Fruit fly (Drosophila melanogaster) whole organism, embryonic: Measurements from ENCODE around the gene SMC6.

ENCODE experiments used
- Ada2b ChIP-seq: fragments of 200-800 bp; sonication (Bioruptor generic); IDR thresholded peaks from 2 replicates; pipeline ENCODE4 v1.3.6; 2022; ENCODE audit warnings: missing biosample characterization, missing genetic modification characterization
- Antp ChIP-seq: fragments of 200-800 bp; sonication (Bioruptor generic); optimal IDR thresholded peaks from 3 replicates; lab custom pipeline; 2016; ENCODE audit warnings: missing biosample characterization, missing genetic modification characterization
- Asciz ChIP-seq: fragments of 200-800 bp; sonication (Bioruptor generic); optimal IDR thresholded peaks from 2 replicates; lab custom pipeline; 2017; ENCODE audit warnings: missing biosample characterization, mild to moderate bottlenecking, missing genetic modification characterization, missing genetic modification reagents
- CG11085 ChIP-seq: fragments of 200-800 bp; sonication (Bioruptor generic); IDR thresholded peaks from 2 replicates; pipeline ENCODE4 v1.3.6; 2022; ENCODE audit warnings: missing biosample characterization, missing genetic modification characterization
- CG11456 ChIP-seq: fragments of 200-800 bp; sonication (Bioruptor generic); IDR thresholded peaks from 3 replicates; pipeline ENCODE4 v1.3.6; 2022; ENCODE audit warnings: missing biosample characterization, missing genetic modification characterization
- CG11723 ChIP-seq: fragments of 200-800 bp; sonication (Bioruptor generic); optimal IDR thresholded peaks from 2 replicates; lab custom pipeline; 2017; ENCODE audit warnings: missing biosample characterization, mild to moderate bottlenecking, missing genetic modification characterization
- CG12659 ChIP-seq: fragments of 200-800 bp; sonication (Bioruptor generic); optimal IDR thresholded peaks from 3 replicates; lab custom pipeline; 2017; ENCODE audit warnings: mild to moderate bottlenecking, missing biosample characterization, missing genetic modification reagents, missing genetic modification characterization
- CG13424 ChIP-seq: fragments of 200-800 bp; sonication (Bioruptor generic); optimal IDR thresholded peaks from 2 replicates; lab custom pipeline; 2019; ENCODE audit warnings: missing biosample characterization, mild to moderate bottlenecking, missing genetic modification characterization, moderate library complexity
- CG14965 ChIP-seq: fragments of 200-800 bp; sonication (Bioruptor generic); optimal IDR thresholded peaks from 2 replicates; lab custom pipeline; 2016; ENCODE audit warnings: missing biosample characterization, missing genetic modification characterization, borderline replicate concordance
- CG15269 ChIP-seq: fragments of 200-800 bp; sonication (Bioruptor generic); optimal IDR thresholded peaks from 2 replicates; lab custom pipeline; 2018; ENCODE audit warnings: missing biosample characterization, mild to moderate bottlenecking, missing genetic modification characterization, moderate library complexity
- CG15601 ChIP-seq: fragments of 200-800 bp; sonication (Bioruptor generic); optimal IDR thresholded peaks from 3 replicates; lab custom pipeline; 2019; ENCODE audit warnings: missing biosample characterization, mild to moderate bottlenecking, missing genetic modification characterization, moderate library complexity
- CG16863 ChIP-seq: fragments of 200-800 bp; sonication (Bioruptor generic); optimal IDR thresholded peaks from 3 replicates; lab custom pipeline; 2016; ENCODE audit warnings: missing biosample characterization, missing genetic modification characterization
- CG17359 ChIP-seq: fragments of 200-800 bp; sonication (Bioruptor generic); optimal IDR thresholded peaks from 3 replicates; lab custom pipeline; 2018; ENCODE audit warnings: missing biosample characterization, mild to moderate bottlenecking, missing genetic modification characterization, moderate library complexity
- CG17802 ChIP-seq: fragments of 200-800 bp; sonication (Bioruptor generic); optimal IDR thresholded peaks from 2 replicates; lab custom pipeline; 2018; ENCODE audit warnings: missing biosample characterization, mild to moderate bottlenecking, missing genetic modification characterization, moderate library complexity
- CG18599 ChIP-seq: fragments of 200-800 bp; sonication (Bioruptor generic); optimal IDR thresholded peaks from 3 replicates; lab custom pipeline; 2017; ENCODE audit warnings: missing biosample characterization, missing genetic modification characterization, mild to moderate bottlenecking, moderate library complexity, missing genetic modification reagents
- CG2129 ChIP-seq: fragments of 200-800 bp; sonication (Bioruptor generic); IDR thresholded peaks from 2 replicates; pipeline ENCODE4 v1.3.6; 2022; ENCODE audit warnings: missing biosample characterization, missing genetic modification characterization; ENCODE audit not compliant: partially characterized antibody
- CG2202 ChIP-seq: fragments of 200-800 bp; sonication (Bioruptor generic); optimal IDR thresholded peaks from 2 replicates; lab custom pipeline; 2018; ENCODE audit warnings: missing biosample characterization, mild to moderate bottlenecking, missing genetic modification characterization
- CG33213 ChIP-seq: fragments of 200-800 bp; sonication (Bioruptor generic); optimal IDR thresholded peaks from 3 replicates; lab custom pipeline; 2016; ENCODE audit warnings: missing biosample characterization, missing genetic modification characterization
- CG5180 ChIP-seq: fragments of 200-800 bp; sonication (Bioruptor generic); optimal IDR thresholded peaks from 3 replicates; lab custom pipeline; 2017; ENCODE audit warnings: missing biosample characterization, missing genetic modification characterization, mild to moderate bottlenecking, moderate library complexity, missing genetic modification reagents
- CG6175 ChIP-seq: fragments of 200-800 bp; sonication (Bioruptor generic); IDR thresholded peaks from 3 replicates; pipeline ENCODE4 v1.3.6; 2022; ENCODE audit warnings: missing biosample characterization, missing genetic modification characterization
- CG6854 ChIP-seq: fragments of 200-800 bp; sonication (Bioruptor generic); optimal IDR thresholded peaks from 3 replicates; lab custom pipeline; 2017; ENCODE audit warnings: missing biosample characterization, mild to moderate bottlenecking, missing genetic modification characterization
- CG7372 ChIP-seq: fragments of 200-800 bp; sonication (Bioruptor generic); IDR thresholded peaks from 2 replicates; pipeline ENCODE4 v1.3.6; 2022; ENCODE audit warnings: missing biosample characterization, missing genetic modification characterization
- CG9215 ChIP-seq: fragments of 200-800 bp; sonication (Bioruptor generic); IDR thresholded peaks from 2 replicates; pipeline ENCODE4 v1.3.6; 2022; ENCODE audit warnings: missing biosample characterization, missing genetic modification characterization
- CG9817 ChIP-seq: fragments of 200-800 bp; sonication (Bioruptor generic); optimal IDR thresholded peaks from 2 replicates; lab custom pipeline; 2018; ENCODE audit warnings: missing biosample characterization, mild to moderate bottlenecking, missing genetic modification characterization, moderate library complexity
- Fer3 ChIP-seq: fragments of 200-800 bp; sonication (Bioruptor generic); optimal IDR thresholded peaks from 2 replicates; lab custom pipeline; 2018; ENCODE audit warnings: missing biosample characterization, mild to moderate bottlenecking, missing genetic modification characterization, moderate library complexity
- Gug ChIP-seq: fragments of 200-800 bp; sonication (Bioruptor generic); IDR thresholded peaks from 4 replicates; pipeline ENCODE4 v1.3.6; 2022; ENCODE audit warnings: missing biosample characterization, missing genetic modification characterization
- Lpt ChIP-seq: fragments of >200 bp; optimal IDR thresholded peaks from 2 replicates; lab custom pipeline; 2018; ENCODE audit warnings: missing biosample characterization, missing genetic modification characterization
- NC2β ChIP-seq: fragments of 200-800 bp; sonication (Bioruptor generic); optimal IDR thresholded peaks from 2 replicates; lab custom pipeline; 2016; ENCODE audit warnings: missing biosample characterization, missing genetic modification characterization
- NK7.1 ChIP-seq: fragments of 200-800 bp; sonication (Bioruptor generic); optimal IDR thresholded peaks from 3 replicates; lab custom pipeline; 2016; ENCODE audit warnings: missing biosample characterization, missing genetic modification characterization
- Opbp ChIP-seq: fragments of 200-800 bp; sonication (Bioruptor generic); IDR thresholded peaks from 3 replicates; pipeline ENCODE4 v1.3.6; 2022; ENCODE audit warnings: missing biosample characterization, missing genetic modification characterization; ENCODE audit not compliant: partially characterized antibody
- Rfx ChIP-seq: fragments of 200-800 bp; sonication (Bioruptor generic); IDR thresholded peaks from 2 replicates; pipeline ENCODE4 v1.3.6; 2022; ENCODE audit warnings: missing biosample characterization, missing genetic modification characterization
- Tbp ChIP-seq: fragments of >200 bp; optimal IDR thresholded peaks from 2 replicates; lab custom pipeline; 2018; ENCODE audit warnings: missing biosample characterization, missing genetic modification characterization
- ap ChIP-seq: fragments of 200-800 bp; sonication (Bioruptor generic); IDR thresholded peaks from 2 replicates; pipeline ENCODE4 v1.3.6; 2022; ENCODE audit warnings: missing biosample characterization, missing genetic modification characterization
- ash1 ChIP-seq: fragments of 200-800 bp; sonication (Bioruptor generic); optimal IDR thresholded peaks from 2 replicates; lab custom pipeline; 2018; ENCODE audit warnings: missing biosample characterization, mild to moderate bottlenecking, missing genetic modification characterization
- az2 ChIP-seq: fragments of 200-800 bp; sonication (Bioruptor generic); optimal IDR thresholded peaks from 3 replicates; lab custom pipeline; 2016; ENCODE audit warnings: missing biosample characterization, missing genetic modification characterization
- br ChIP-seq: fragments of >200 bp; optimal IDR thresholded peaks from 2 replicates; lab custom pipeline; 2017
- cas ChIP-seq: fragments of 200-800 bp; sonication (Bioruptor generic); IDR thresholded peaks from 2 replicates; pipeline ENCODE4 v1.3.6; 2022; ENCODE audit warnings: missing biosample characterization, missing genetic modification characterization
- chn ChIP-seq: fragments of 200-800 bp; sonication (Bioruptor generic); optimal IDR thresholded peaks from 2 replicates; lab custom pipeline; 2016; ENCODE audit warnings: missing biosample characterization, missing genetic modification characterization
- cwo ChIP-seq: fragments of 200-800 bp; sonication (Bioruptor generic); optimal IDR thresholded peaks from 3 replicates; lab custom pipeline; 2017; ENCODE audit warnings: missing biosample characterization, missing genetic modification characterization, mild to moderate bottlenecking, moderate library complexity, missing genetic modification reagents
- danr ChIP-seq: fragments of 200-800 bp; sonication (Bioruptor generic); IDR thresholded peaks from 2 replicates; pipeline ENCODE4 v1.3.6; 2022; ENCODE audit warnings: missing biosample characterization, missing genetic modification characterization
- eve ChIP-seq, 2 experiments: fragments of >200 bp; optimal IDR thresholded peaks; 2 replicates each; lab custom pipeline; 2017; ENCODE audit warnings: missing biosample characterization in 2 of 2, missing genetic modification characterization in 2 of 2
- fd3F ChIP-seq: fragments of 200-800 bp; sonication (Bioruptor generic); optimal IDR thresholded peaks from 2 replicates; lab custom pipeline; 2018; ENCODE audit warnings: missing biosample characterization, mild to moderate bottlenecking, missing genetic modification characterization, moderate library complexity
- fru ChIP-seq: fragments of >200 bp; optimal IDR thresholded peaks from 2 replicates; lab custom pipeline; 2017
- grn ChIP-seq: fragments of 200-800 bp; sonication (Bioruptor generic); optimal IDR thresholded peaks from 3 replicates; lab custom pipeline; 2017; ENCODE audit warnings: missing biosample characterization, missing genetic modification characterization
- jigr1 ChIP-seq: fragments of 200-800 bp; sonication (Bioruptor generic); IDR thresholded peaks from 3 replicates; pipeline ENCODE4 v1.3.6; 2022; ENCODE audit warnings: missing biosample characterization, missing genetic modification characterization
- jumu ChIP-seq: fragments of 200-800 bp; sonication (Bioruptor generic); optimal IDR thresholded peaks from 3 replicates; lab custom pipeline; 2016; ENCODE audit warnings: missing biosample characterization, missing genetic modification characterization
- odd ChIP-seq: fragments of 200-800 bp; sonication (Bioruptor generic); optimal IDR thresholded peaks from 2 replicates; lab custom pipeline; 2017; ENCODE audit warnings: missing biosample characterization, mild to moderate bottlenecking, missing genetic modification characterization
- pita ChIP-seq: fragments of 200-800 bp; sonication (Bioruptor generic); optimal IDR thresholded peaks from 2 replicates; lab custom pipeline; 2017; ENCODE audit warnings: missing biosample characterization, mild to moderate bottlenecking, missing genetic modification characterization
- ranshi ChIP-seq: fragments of 200-800 bp; sonication (Bioruptor generic); IDR thresholded peaks from 2 replicates; pipeline ENCODE4 v1.3.6; 2022; ENCODE audit warnings: missing biosample characterization, missing genetic modification characterization
- trh ChIP-seq: fragments of 200-800 bp; sonication (Bioruptor generic); optimal IDR thresholded peaks from 2 replicates; lab custom pipeline; 2016; ENCODE audit warnings: missing biosample characterization, missing genetic modification characterization
- ttk ChIP-seq: fragments of 200-800 bp; sonication (Bioruptor generic); IDR thresholded peaks from 2 replicates; pipeline ENCODE4 v2.1.2; 2022; ENCODE audit warnings: missing biosample characterization, missing genetic modification characterization

SMC6 gene

dm6 chr3R:24193373-24193879, at the start of gene SMC6, which contains the start of gene CG6204 (continued):
- TF ChIP-seq Rfx (peak; percentile 97), CG15269 (tag; lab: Kevin White, UChicago) (peak; percentile 96), Tbp (no peak), CG17802 (tag; lab: Kevin White, UChicago) (peak; percentile 75), CG14965 (no peak), CG15601 (tag; lab: Kevin White, UChicago) (peak; percentile 87), jumu (GFP tag; lab: Kevin White, UChicago) (peak; percentile 82), cas (GFP tag; lab: Robert Waterston, UW) (peak; percentile 76; the same call in 1 of the 2 replicates), Gug (GFP tag; lab: Robert Waterston, UW) (peak; percentile 92), CG18599 (GFP tag; lab: Kevin White, UChicago) (peak; percentile 92), odd (peak; percentile 84), CG11723 (peak; percentile 75), CG6175 (peak; percentile 86), CG6854 (GFP tag; lab: Kevin White, UChicago) (peak; percentile 82), pita (no peak), ash1 (peak; percentile 19), Ada2b (GFP tag; lab: Robert Waterston, UW) (peak; percentile 94), CG13424 (tag; lab: Kevin White, UChicago) (peak; percentile 95), CG33213 (GFP tag; lab: Kevin White, UChicago) (peak; percentile 50), NK7.1 (GFP tag; lab: Kevin White, UChicago) (peak; percentile 80), br (lab: Kevin White, UChicago) (no peak), CG17359 (peak; percentile 95), CG16863 (GFP tag; lab: Kevin White, UChicago) (peak; percentile 74), Opbp (GFP tag; lab: Robert Waterston, UW) (no peak), danr (GFP tag; lab: Robert Waterston, UW) (peak; percentile 86), Antp (GFP tag; lab: Kevin White, UChicago) (peak; percentile 70), jigr1 (peak; percentile 82; the same call in 2 of the 3 replicates), fru (lab: Kevin White, UChicago) (no peak), Asciz (GFP tag; lab: Kevin White, UChicago) (peak; percentile 85), fd3F (peak; percentile 96), CG11456 (GFP tag; lab: Robert Waterston, UW) (peak; percentile 93), CG9215 (GFP tag; lab: Robert Waterston, UW) (peak; percentile 95), trh (GFP tag; lab: Kevin White, UChicago) (peak; percentile 78), grn (no peak), ttk (GFP tag; lab: Robert Waterston, UW) (peak; percentile 89), ranshi (peak; percentile 95), CG11085 (peak; percentile 86), CG7372 (GFP tag; lab: Robert Waterston, UW) (peak; percentile 92), Fer3 (tag; lab: Kevin White, UChicago) (peak; percentile 97), chn (GFP tag; lab: Kevin White, UChicago) (peak; percentile 76), CG5180 (no peak), CG12659 (peak; percentile 96), Lpt (GFP tag; lab: Kevin White, UChicago) (no peak), ap (GFP tag; lab: Robert Waterston, UW) (peak; percentile 89), CG2129 (GFP tag; lab: Robert Waterston, UW) (no peak), cwo (GFP tag; lab: Kevin White, UChicago) (peak; percentile 90), CG2202 (tag; lab: Kevin White, UChicago) (peak; percentile 80), eve (GFP tag; optimal IDR thresholded peaks at IDR 0.05; lab: Kevin White, UChicago) (no peak), NC2β (peak; percentile 77), CG9817 (peak; percentile 97), az2 (GFP tag; lab: Kevin White, UChicago) (peak; percentile 90)
